Worm (Caenorhabditis elegans) whole organism, L4 larva: ENCODE data around the gene C16D9.6.

ENCODE experiments used
- F37D6.2 ChIP-seq: sonication (generic microtip); optimal IDR thresholded peaks from 2 replicates; lab custom pipeline; 2016; ENCODE audit warnings: mild to moderate bottlenecking, missing genetic modification characterization, missing compliant biosample characterization
- R02D3.7 ChIP-seq: fragments of 150-350 bp; sonication (generic microtip); optimal IDR thresholded peaks from 3 replicates; lab custom pipeline; 2014; ENCODE audit warnings: missing biosample characterization, missing genetic modification characterization
- Y105C5A.15 ChIP-seq: fragments of 200-800 bp; sonication (Bioruptor generic); IDR thresholded peaks from 2 replicates; pipeline ENCODE4 v1.3.6; 2022; ENCODE audit warnings: missing genetic modification characterization, missing compliant biosample characterization
- Y48G9A.11 ChIP-seq: fragments of 200-800 bp; sonication (Bioruptor generic); IDR thresholded peaks from 2 replicates; pipeline ENCODE4 v1.3.6; 2022; ENCODE audit warnings: missing genetic modification reagents, missing genetic modification characterization, missing compliant biosample characterization
- aha-1 ChIP-seq: fragments of 150-350 bp; peaks from one replicate; lab custom pipeline; 2014; ENCODE audit warnings: missing biosample characterization, missing genetic modification characterization
- aly-2 ChIP-seq: sonication (generic microtip); optimal IDR thresholded peaks from 2 replicates; lab custom pipeline; 2018; ENCODE audit warnings: missing biosample characterization, missing genetic modification characterization
- ceh-32 ChIP-seq: sonication (generic microtip); optimal IDR thresholded peaks from 2 replicates; lab custom pipeline; 2016; ENCODE audit warnings: mild to moderate bottlenecking, missing genetic modification characterization, missing compliant biosample characterization; ENCODE audit not compliant: poor library complexity
- ceh-44 ChIP-seq: fragments of 200-800 bp; sonication (Bioruptor generic); IDR thresholded peaks from 2 replicates; pipeline ENCODE4 v1.3.6; 2022; ENCODE audit warnings: missing genetic modification reagents, missing genetic modification characterization, missing compliant biosample characterization
- ces-1 ChIP-seq: fragments of 150-350 bp; sonication (generic microtip); optimal IDR thresholded peaks from 4 replicates; lab custom pipeline; 2014; ENCODE audit warnings: missing biosample characterization, missing genetic modification reagents, missing genetic modification characterization
- dmd-6 ChIP-seq: fragments of 200-800 bp; sonication (Bioruptor generic); IDR thresholded peaks from 2 replicates; pipeline ENCODE4 v1.3.6; 2022; ENCODE audit warnings: missing genetic modification reagents, missing genetic modification characterization, missing compliant biosample characterization
- dmd-8 ChIP-seq: fragments of 200-800 bp; sonication (Bioruptor generic); IDR thresholded peaks from 2 replicates; pipeline ENCODE4 v1.3.6; 2022; ENCODE audit warnings: missing genetic modification characterization, missing compliant biosample characterization
- egl-43 ChIP-seq: fragments of 200-800 bp; sonication (Bioruptor generic); IDR thresholded peaks from 2 replicates; pipeline ENCODE4 v1.3.6; 2022; ENCODE audit warnings: missing genetic modification reagents, missing genetic modification characterization, missing compliant biosample characterization
- fos-1 ChIP-seq: fragments of 150-350 bp; optimal IDR thresholded peaks from 2 replicates; lab custom pipeline; 2014; ENCODE audit warnings: missing biosample characterization, missing genetic modification characterization
- hlh-30 ChIP-seq: sonication (generic microtip); optimal IDR thresholded peaks from 2 replicates; lab custom pipeline; 2017; ENCODE audit warnings: antibody characterized with exemption, mild to moderate bottlenecking, missing genetic modification characterization, missing compliant biosample characterization; ENCODE audit not compliant: insufficient read depth
- lim-7 ChIP-seq: fragments of 200-800 bp; sonication (Bioruptor generic); IDR thresholded peaks from 2 replicates; pipeline ENCODE4 v1.3.6; 2022; ENCODE audit warnings: missing genetic modification characterization, missing compliant biosample characterization
- lin-29 ChIP-seq: fragments of 200-800 bp; sonication (Bioruptor generic); IDR thresholded peaks from 2 replicates; pipeline ENCODE4 v1.3.6; 2022; ENCODE audit warnings: missing genetic modification reagents, missing genetic modification characterization, missing compliant biosample characterization
- lin-38 ChIP-seq: fragments of 200-800 bp; sonication (Bioruptor generic); IDR thresholded peaks from 2 replicates; pipeline ENCODE4 v1.3.6; 2022; ENCODE audit warnings: missing genetic modification reagents, missing genetic modification characterization, missing compliant biosample characterization
- lir-3 ChIP-seq: sonication (generic microtip); optimal IDR thresholded peaks from 2 replicates; lab custom pipeline; 2016; ENCODE audit warnings: mild to moderate bottlenecking, missing genetic modification characterization, missing compliant biosample characterization
- mdt-29 ChIP-seq: fragments of 200-800 bp; sonication (Bioruptor generic); IDR thresholded peaks from 2 replicates; pipeline ENCODE4 v1.3.6; 2022; ENCODE audit warnings: missing genetic modification reagents, missing genetic modification characterization, missing compliant biosample characterization
- nhr-102 ChIP-seq: sonication (generic microtip); optimal IDR thresholded peaks from 2 replicates; lab custom pipeline; 2016; ENCODE audit warnings: mild to moderate bottlenecking, missing genetic modification characterization, moderate library complexity, missing compliant biosample characterization
- nhr-25 ChIP-seq: sonication (generic microtip); optimal IDR thresholded peaks from 2 replicates; lab custom pipeline; 2017; ENCODE audit warnings: missing genetic modification characterization, mild to moderate bottlenecking, missing compliant biosample characterization, antibody characterized with exemption, moderate library complexity, borderline replicate concordance; ENCODE audit not compliant: insufficient read depth
- nhr-41 ChIP-seq: fragments of 200-800 bp; sonication (Bioruptor generic); IDR thresholded peaks from 2 replicates; pipeline ENCODE4 v1.3.6; 2022; ENCODE audit warnings: missing genetic modification reagents, missing genetic modification characterization, missing compliant biosample characterization
- nhr-77 ChIP-seq: fragments of 150-350 bp; optimal IDR thresholded peaks from 2 replicates; lab custom pipeline; 2014; ENCODE audit warnings: missing biosample characterization, missing genetic modification characterization
- sdz-12 ChIP-seq: fragments of 200-800 bp; sonication (Bioruptor generic); optimal IDR thresholded peaks from 2 replicates; lab custom pipeline; 2018; ENCODE audit warnings: mild to moderate bottlenecking, missing genetic modification characterization, missing compliant biosample characterization
- set-16 ChIP-seq: fragments of 200-800 bp; sonication (Bioruptor generic); IDR thresholded peaks from 2 replicates; pipeline ENCODE4 v1.3.6; 2022; ENCODE audit warnings: missing genetic modification reagents, missing genetic modification characterization, missing compliant biosample characterization
- snpc-1.2 ChIP-seq: fragments of 200-800 bp; sonication (Bioruptor generic); IDR thresholded peaks from 2 replicates; pipeline ENCODE4 v1.3.6; 2022; ENCODE audit warnings: missing genetic modification reagents, missing genetic modification characterization, missing compliant biosample characterization
- snpc-4 ChIP-seq: fragments of 150-350 bp; optimal IDR thresholded peaks from 2 replicates; lab custom pipeline; 2014; ENCODE audit warnings: missing biosample characterization, missing genetic modification characterization
- spr-3 ChIP-seq: fragments of 200-800 bp; sonication (Bioruptor generic); optimal IDR thresholded peaks from 2 replicates; lab custom pipeline; 2018; ENCODE audit warnings: mild to moderate bottlenecking, missing genetic modification characterization, missing compliant biosample characterization
- tag-97 ChIP-seq: fragments of 200-800 bp; sonication (Bioruptor generic); IDR thresholded peaks from 2 replicates; pipeline ENCODE4 v1.3.6; 2022; ENCODE audit warnings: missing genetic modification characterization, missing compliant biosample characterization
- unc-39 ChIP-seq: sonication (generic microtip); optimal IDR thresholded peaks from 2 replicates; lab custom pipeline; 2017; ENCODE audit warnings: missing biosample characterization, missing genetic modification characterization
- unc-62 ChIP-seq, 3 experiments: fragments of 150-350 bp in 1 of 3; sonication (generic microtip); optimal IDR thresholded peaks in 2 of 3; peaks in 1 of 3; 1 replicate in 1 of 3; 2 replicates in 2 of 3; lab custom pipeline; 2014 to 2017; ENCODE audit warnings: missing biosample characterization in 3 of 3, missing genetic modification characterization in 3 of 3, missing genetic modification reagents in 3 of 3, missing genotype in 1 of 3
- zfp-2 ChIP-seq: sonication (generic microtip); optimal IDR thresholded peaks from 2 replicates; lab custom pipeline; 2016; ENCODE audit warnings: mild to moderate bottlenecking, missing genetic modification characterization, missing compliant biosample characterization

Gene C16D9.6

DNA sequence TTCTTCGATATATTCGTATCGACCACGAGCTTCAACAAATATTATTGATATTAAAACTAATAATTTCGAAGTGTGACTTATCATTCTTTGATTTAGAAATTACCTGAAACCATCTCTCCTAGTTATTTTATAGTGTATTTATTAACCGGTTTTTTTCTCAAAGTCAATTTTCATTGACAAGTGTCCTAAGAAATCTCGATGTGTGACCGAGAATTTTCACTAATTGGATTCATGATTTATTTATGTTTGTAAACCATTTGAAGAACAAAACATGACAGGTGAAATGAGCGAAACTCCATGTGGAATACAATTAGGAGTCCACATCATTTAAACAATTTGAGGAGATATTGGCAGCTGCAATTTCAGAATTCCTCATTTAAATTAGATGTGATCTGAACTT lies 13.4 kb upstream of the C16D9.6 start, which contains the start of gene C16D9.8:
Gene C16D9.8, minus strand, starts transcription at position 101 of the 400 bp plus-strand sequence.
- no peak for TF ChIP-seq sdz-12
- TF ChIP-seq lin-38 (GFP tag; lab: Robert Waterston, UW) = no peak
- TF ChIP-seq snpc-4 (tag; lab: Kevin White, UChicago) = no peak
- TF ChIP-seq unc-39 (tag; lab: Kevin White, UChicago) = no peak
- no peak for TF ChIP-seq Y105C5A.15 (GFP tag; lab: Robert Waterston, UW)
- TF ChIP-seq, all 104 proteins: peak for 0

DNA sequence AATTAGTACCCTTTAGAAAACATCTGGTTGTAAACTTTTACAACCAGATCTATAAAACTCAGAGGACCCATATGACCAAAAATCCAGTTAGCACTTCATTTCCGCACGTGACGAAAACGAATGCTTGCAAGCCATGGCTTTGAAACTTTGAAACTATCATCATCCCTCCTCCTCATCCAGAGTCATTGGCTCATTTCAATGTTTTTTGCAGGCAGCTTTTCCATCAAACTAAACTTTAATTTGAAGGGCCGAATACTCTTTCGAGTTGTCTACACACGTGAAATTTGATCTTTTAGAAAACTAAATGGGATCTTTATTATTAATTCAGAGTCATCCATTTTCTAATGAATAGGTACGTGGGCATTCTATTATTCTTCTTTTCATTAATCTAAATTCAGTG lies 12.1 kb upstream of the C16D9.6 start:
- no peak for TF ChIP-seq egl-43
- no peak for TF ChIP-seq tag-97 (GFP tag; lab: Robert Waterston, UW)
- peak in 1 of 2 experiments; percentile 94 for TF ChIP-seq unc-62 (GFP tag; optimal IDR thresholded peaks at IDR 0.05 in 1 of 2; lab: Kevin White, UChicago)
- TF ChIP-seq unc-62 (tag; optimal IDR thresholded peaks at IDR 0.05; lab: Kevin White, UChicago) = no peak

DNA sequence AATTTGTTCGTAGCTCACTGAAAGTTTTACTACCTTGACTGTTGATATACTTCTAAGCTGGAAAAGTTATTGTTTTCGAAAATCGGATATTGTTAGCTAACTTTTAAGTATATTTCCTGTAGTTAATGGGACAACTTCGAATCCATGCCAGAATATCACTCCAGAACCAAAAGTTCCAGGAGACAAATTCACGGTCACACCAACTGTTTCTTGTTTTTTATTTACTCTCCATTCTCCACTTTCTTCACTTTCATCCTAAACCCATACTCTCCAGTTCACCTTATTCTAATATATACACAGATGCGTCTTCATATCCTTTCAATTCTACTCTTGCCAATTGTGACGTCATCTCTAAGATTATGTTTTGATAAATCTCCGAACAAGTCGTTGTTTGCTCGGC lies 8.9 kb upstream of the C16D9.6 start, which contains the start of gene C16D9.1:
Gene C16D9.1, plus strand, starts transcription at position 301 of the 400 bp plus-strand sequence.
- TF ChIP-seq mdt-29 (GFP tag; lab: Robert Waterston, UW) = no peak
- TF ChIP-seq nhr-102 (tag; lab: Kevin White, UChicago) = no peak
- TF ChIP-seq lin-29 = no peak
- no peak for TF ChIP-seq F37D6.2 (tag; lab: Kevin White, UChicago)
- TF ChIP-seq fos-1 (tag; lab: Kevin White, UChicago) = no peak
- no peak for TF ChIP-seq nhr-25 (tag; lab: Kevin White, UChicago)
- TF ChIP-seq dmd-8 (GFP tag; lab: Robert Waterston, UW) = no peak
- TF ChIP-seq ceh-32 (tag; lab: Kevin White, UChicago) = no peak
- no peak for TF ChIP-seq ceh-44 (GFP tag; lab: Robert Waterston, UW)
- TF ChIP-seq lir-3 (tag; lab: Kevin White, UChicago) = no peak
- no peak for TF ChIP-seq zfp-2 (tag; lab: Kevin White, UChicago)
- no peak for TF ChIP-seq R02D3.7
- no peak for TF ChIP-seq dmd-6 (GFP tag; lab: Robert Waterston, UW)
- TF ChIP-seq unc-39 (tag; lab: Kevin White, UChicago) = no peak
- TF ChIP-seq spr-3 (GFP tag; lab: Kevin White, UChicago) = no peak

DNA sequence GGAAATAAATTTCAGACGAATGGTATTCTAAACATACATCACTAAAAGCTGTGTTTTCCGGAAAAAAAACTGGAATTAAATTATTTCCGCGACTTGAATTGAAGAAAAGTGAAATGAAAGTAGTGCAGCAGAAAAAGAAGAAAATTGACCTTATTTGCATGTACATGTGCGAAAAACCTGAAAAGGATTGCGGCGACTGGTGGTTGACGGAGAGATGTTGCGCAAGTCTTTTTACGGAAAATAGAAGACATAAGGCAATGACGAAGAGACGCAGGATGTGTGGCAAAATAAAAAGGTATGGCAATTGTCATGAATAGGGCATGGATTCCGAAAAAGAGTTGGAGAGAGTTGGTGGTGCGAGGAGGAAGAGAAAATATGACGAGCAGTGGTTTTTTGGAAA lies 4.9 kb upstream of the C16D9.6 start:
- no peak for TF ChIP-seq set-16 (GFP tag; lab: Robert Waterston, UW)
- no peak for TF ChIP-seq aly-2 (tag; lab: Kevin White, UChicago)
- no peak for TF ChIP-seq nhr-77 (tag; lab: Kevin White, UChicago)
- TF ChIP-seq lim-7 (GFP tag; lab: Robert Waterston, UW) = no peak
- TF ChIP-seq snpc-1.2 (GFP tag; lab: Robert Waterston, UW) = no peak

DNA sequence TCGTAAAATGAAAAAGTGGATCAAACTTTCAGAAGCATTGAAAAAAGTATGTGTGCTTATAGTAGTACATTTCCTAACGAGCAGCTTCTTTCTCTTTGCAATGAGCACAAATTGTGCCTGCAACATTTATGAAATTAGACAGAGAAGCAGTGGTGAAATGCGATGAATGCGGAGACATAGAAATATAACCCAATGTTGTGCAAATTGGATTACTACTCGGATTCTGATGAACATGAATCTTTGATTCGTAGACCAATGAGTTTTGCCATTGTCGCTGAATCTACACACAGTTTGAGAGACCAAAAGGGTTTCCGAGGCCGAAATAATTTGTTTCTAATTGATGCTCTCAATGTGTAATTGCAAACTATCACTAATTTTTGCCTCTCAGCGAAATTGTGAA lies 3.8 kb upstream of the C16D9.6 start:
- TF ChIP-seq aha-1 (tag; lab: Kevin White, UChicago) (peak; percentile 81), nhr-41 (GFP tag; lab: Robert Waterston, UW) (no peak), ces-1 (peak; percentile 53)

DNA sequence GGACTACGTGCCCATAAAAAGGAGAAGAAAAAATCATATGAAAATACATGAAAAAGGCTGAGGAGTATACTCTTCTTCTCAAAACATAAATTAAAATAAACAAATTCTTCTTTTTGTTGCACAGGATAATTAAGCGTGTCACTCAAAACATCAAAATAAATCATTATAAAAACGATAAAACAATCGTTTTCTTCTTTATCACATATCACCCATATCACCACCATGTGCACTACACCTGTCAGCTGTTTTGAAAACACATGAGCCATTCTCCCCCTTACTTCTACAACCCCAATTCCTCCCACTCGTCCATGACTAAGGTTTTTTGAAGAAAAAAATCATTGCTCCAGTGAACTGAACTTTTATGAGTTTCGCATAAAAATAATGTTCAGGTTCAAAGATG lies 2.4 kb upstream of the C16D9.6 start:
- TF ChIP-seq unc-62 (GFP tag; optimal IDR thresholded peaks at IDR 0.05 in 1 of 2; lab: Kevin White, UChicago) = peak in 1 of 2 experiments; percentile 18
- TF ChIP-seq unc-62 (tag; optimal IDR thresholded peaks at IDR 0.05; lab: Kevin White, UChicago) = no peak
- TF ChIP-seq Y48G9A.11 (GFP tag; lab: Robert Waterston, UW) = no peak
- peak; percentile 21 for TF ChIP-seq hlh-30 (tag; lab: Kevin White, UChicago)
